Worm (Caenorhabditis elegans) whole organism, late embryonic: ENCODE measurements around the gene tsp-14.

ENCODE experiments used
- C38D4.7 ChIP-seq: fragments of 200-800 bp; sonication (Bioruptor generic); optimal IDR thresholded peaks from 2 replicates; lab custom pipeline; 2018; ENCODE audit warnings: mild to moderate bottlenecking, missing genetic modification characterization, moderate library complexity, missing compliant biosample characterization
- F13H6.1 ChIP-seq: sonication (generic microtip); optimal IDR thresholded peaks from 2 replicates; lab custom pipeline; 2016; ENCODE audit warnings: missing genetic modification characterization, missing compliant biosample characterization
- Y22D7AL.16 ChIP-seq: sonication (generic microtip); optimal IDR thresholded peaks from 2 replicates; lab custom pipeline; 2016; ENCODE audit warnings: missing genetic modification characterization, missing compliant biosample characterization
- ceh-31 ChIP-seq: sonication (generic microtip); optimal IDR thresholded peaks from 2 replicates; lab custom pipeline; 2016; ENCODE audit warnings: missing genetic modification characterization, missing compliant biosample characterization
- ceh-48 ChIP-seq: sonication (generic microtip); optimal IDR thresholded peaks from 2 replicates; lab custom pipeline; 2016; ENCODE audit warnings: missing genetic modification characterization, inconsistent platforms, missing compliant biosample characterization
- ceh-9 ChIP-seq: sonication (generic microtip); optimal IDR thresholded peaks from 2 replicates; lab custom pipeline; 2016; ENCODE audit warnings: mild to moderate bottlenecking, missing genetic modification characterization, inconsistent platforms, missing compliant biosample characterization
- dve-1 ChIP-seq: sonication (generic microtip); optimal IDR thresholded peaks from 2 replicates; lab custom pipeline; 2017; ENCODE audit warnings: antibody characterized with exemption, mild to moderate bottlenecking, missing genetic modification characterization, missing compliant biosample characterization
- fkh-10 ChIP-seq: fragments of 150-350 bp; optimal IDR thresholded peaks from 2 replicates; lab custom pipeline; 2014; ENCODE audit warnings: missing biosample characterization, missing genetic modification reagents, missing genetic modification characterization
- gmeb-2 ChIP-seq: sonication (generic microtip); optimal IDR thresholded peaks from 2 replicates; lab custom pipeline; 2016; ENCODE audit warnings: missing genetic modification characterization, inconsistent platforms, missing compliant biosample characterization
- hlh-30 ChIP-seq: sonication (generic microtip); optimal IDR thresholded peaks from 2 replicates; lab custom pipeline; 2017; ENCODE audit warnings: antibody characterized with exemption, missing genetic modification characterization, missing compliant biosample characterization; ENCODE audit not compliant: insufficient read depth
- hlh-8 ChIP-seq: sonication (generic microtip); optimal IDR thresholded peaks from 2 replicates; lab custom pipeline; 2016; ENCODE audit warnings: missing genotype, missing genetic modification characterization, missing compliant biosample characterization
- npax-4 ChIP-seq: sonication (generic microtip); optimal IDR thresholded peaks from 2 replicates; lab custom pipeline; 2016; ENCODE audit warnings: missing genetic modification characterization, missing compliant biosample characterization
- sox-4 ChIP-seq: sonication (generic microtip); optimal IDR thresholded peaks from 2 replicates; lab custom pipeline; 2017; ENCODE audit warnings: mild to moderate bottlenecking, missing genetic modification characterization, inconsistent platforms, missing compliant biosample characterization

- no peak for TF ChIP-seq npax-4 (tag; lab: Kevin White, UChicago)
- TF ChIP-seq fkh-10 (GFP tag; lab: Kevin White, UChicago), result no peak
- TF ChIP-seq C38D4.7 (GFP tag; lab: Kevin White, UChicago), result no peak
- no peak for TF ChIP-seq ceh-9
- TF ChIP-seq hlh-8, result no peak
- no peak for TF ChIP-seq hlh-30 (tag; lab: Kevin White, UChicago)
- TF ChIP-seq dve-1 (tag; lab: Kevin White, UChicago), result no peak
- TF ChIP-seq Y22D7AL.16 (tag; lab: Kevin White, UChicago), result no peak
- no peak for TF ChIP-seq F13H6.1 (tag; lab: Kevin White, UChicago)
- no peak for TF ChIP-seq gmeb-2
- no peak for TF ChIP-seq ceh-48 (tag; lab: Kevin White, UChicago)
- TF ChIP-seq ceh-31 (tag; lab: Kevin White, UChicago), result no peak
- no peak for TF ChIP-seq sox-4
These were observed 54.5 kb downstream of the tsp-14 start, which contains the start of gene R08E3.1 for ce11 chrX:4822262-4822661.
